Worm (Caenorhabditis elegans) whole organism, L3 larva: ENCODE results near the gene nspf-3.
"Not testable (repeated sequence)": the region's sequence is repeated elsewhere in the genome, so short reads cannot be mapped to it uniquely, and the experiment has no call there.

Experiments
- R02D3.7 ChIP-seq: fragments of 150-350 bp; optimal IDR thresholded peaks from 2 replicates; lab custom pipeline; 2014; ENCODE audit warnings: missing biosample characterization, missing genetic modification characterization
- ama-1 ChIP-seq: fragments of 150-350 bp; optimal IDR thresholded peaks from 2 replicates; lab custom pipeline; 2018
- ceh-82 ChIP-seq: fragments of 150-350 bp; optimal IDR thresholded peaks from 2 replicates; lab custom pipeline; 2014; ENCODE audit warnings: missing biosample characterization, missing genetic modification characterization
- ceh-9 ChIP-seq: sonication (generic microtip); optimal IDR thresholded peaks from 2 replicates; lab custom pipeline; 2018; ENCODE audit warnings: missing biosample characterization, missing genetic modification characterization
- egl-27 ChIP-seq: sonication (generic microtip); optimal IDR thresholded peaks from 4 replicates; lab custom pipeline; 2017; ENCODE audit warnings: missing biosample characterization, missing genetic modification reagents, missing genetic modification characterization
- egl-5 ChIP-seq: fragments of 150-350 bp; optimal IDR thresholded peaks from 2 replicates; lab custom pipeline; 2017; ENCODE audit warnings: missing biosample characterization, missing genetic modification reagents, missing genetic modification characterization, inconsistent platforms
- elt-2 ChIP-seq: sonication (generic microtip); optimal IDR thresholded peaks from 2 replicates; lab custom pipeline; 2016; ENCODE audit warnings: missing genetic modification reagents, mild to moderate bottlenecking, missing genetic modification characterization, missing compliant biosample characterization
- fkh-10 ChIP-seq: sonication (generic microtip); optimal IDR thresholded peaks from 2 replicates; lab custom pipeline; 2017; ENCODE audit warnings: missing biosample characterization, missing genetic modification reagents, missing genetic modification characterization
- fkh-2 ChIP-seq: fragments of 150-350 bp; optimal IDR thresholded peaks from 2 replicates; lab custom pipeline; 2014; ENCODE audit warnings: missing biosample characterization, missing genetic modification reagents, missing genetic modification characterization
- fos-1 ChIP-seq: fragments of 150-350 bp; optimal IDR thresholded peaks from 2 replicates; lab custom pipeline; 2014; ENCODE audit warnings: missing biosample characterization, missing genetic modification characterization
- jun-1 ChIP-seq: fragments of 150-350 bp; optimal IDR thresholded peaks from 2 replicates; lab custom pipeline; 2014; ENCODE audit warnings: missing biosample characterization, missing genetic modification reagents, missing genetic modification characterization
- lin-15B ChIP-seq: fragments of 150-350 bp; optimal IDR thresholded peaks from 2 replicates; lab custom pipeline; 2014; ENCODE audit warnings: missing biosample characterization, missing genetic modification characterization
- lin-39 ChIP-seq: fragments of 150-350 bp; optimal IDR thresholded peaks from 2 replicates; lab custom pipeline; 2018; ENCODE audit warnings: missing biosample characterization, missing genetic modification reagents, missing genetic modification characterization
- lsy-12 ChIP-seq: sonication (generic microtip); optimal IDR thresholded peaks from 2 replicates; lab custom pipeline; 2016; ENCODE audit warnings: mild to moderate bottlenecking, missing genetic modification characterization, missing compliant biosample characterization
- mml-1 ChIP-seq: fragments of 150-350 bp; sonication (generic microtip); optimal IDR thresholded peaks from 3 replicates; lab custom pipeline; 2014; ENCODE audit warnings: missing biosample characterization, missing genetic modification characterization
- nhr-11 ChIP-seq: fragments of 150-350 bp; optimal IDR thresholded peaks from 2 replicates; lab custom pipeline; 2014; ENCODE audit warnings: missing biosample characterization, missing genetic modification characterization
- nhr-12 ChIP-seq: fragments of 150-350 bp; optimal IDR thresholded peaks from 2 replicates; lab custom pipeline; 2014; ENCODE audit warnings: missing biosample characterization, missing genetic modification characterization
- nhr-28 ChIP-seq: fragments of 150-350 bp; optimal IDR thresholded peaks from 2 replicates; lab custom pipeline; 2014; ENCODE audit warnings: missing biosample characterization, missing genetic modification characterization
- nhr-67 ChIP-seq: fragments of 150-350 bp; optimal IDR thresholded peaks from 2 replicates; lab custom pipeline; 2014; ENCODE audit warnings: missing biosample characterization, missing genetic modification characterization
- nhr-76 ChIP-seq: fragments of 150-350 bp; sonication (generic microtip); optimal IDR thresholded peaks from 5 replicates; lab custom pipeline; 2014; ENCODE audit warnings: missing biosample characterization, missing genetic modification characterization
- nhr-77 ChIP-seq: fragments of 150-350 bp; optimal IDR thresholded peaks from 2 replicates; lab custom pipeline; 2014; ENCODE audit warnings: missing biosample characterization, missing genetic modification characterization
- pha-4 ChIP-seq: fragments of 150-350 bp; optimal IDR thresholded peaks from 2 replicates; lab custom pipeline; 2014; ENCODE audit warnings: missing biosample characterization, missing genetic modification reagents, missing genetic modification characterization
- pqm-1 ChIP-seq: fragments of 150-350 bp; optimal IDR thresholded peaks from 2 replicates; lab custom pipeline; 2017; ENCODE audit warnings: missing biosample characterization, missing genetic modification characterization, inconsistent platforms
- sea-2 ChIP-seq: fragments of 150-350 bp; sonication (generic microtip); optimal IDR thresholded peaks from 4 replicates; lab custom pipeline; 2014; ENCODE audit warnings: missing biosample characterization, missing genetic modification reagents, missing genetic modification characterization
- skn-1 ChIP-seq: fragments of 150-350 bp; optimal IDR thresholded peaks from 2 replicates; lab custom pipeline; 2014; ENCODE audit warnings: missing biosample characterization, missing genetic modification characterization
- snpc-4 ChIP-seq: fragments of 150-350 bp; optimal IDR thresholded peaks from 2 replicates; lab custom pipeline; 2014; ENCODE audit warnings: missing biosample characterization, missing genetic modification characterization
- tbx-2 ChIP-seq: sonication (generic microtip); optimal IDR thresholded peaks from 2 replicates; lab custom pipeline; 2016; ENCODE audit warnings: mild to moderate bottlenecking, missing genetic modification characterization, missing compliant biosample characterization
- unc-39 ChIP-seq: sonication (generic microtip); optimal IDR thresholded peaks from 4 replicates; lab custom pipeline; 2017; ENCODE audit warnings: missing biosample characterization, missing genetic modification characterization
- unc-62 ChIP-seq: fragments of 150-350 bp; sonication (generic microtip); optimal IDR thresholded peaks from 4 replicates; lab custom pipeline; 2014; ENCODE audit warnings: missing biosample characterization, missing genetic modification reagents, missing genetic modification characterization
- zag-1 ChIP-seq: fragments of 150-350 bp; optimal IDR thresholded peaks from 2 replicates; lab custom pipeline; 2014; ENCODE audit warnings: missing biosample characterization, missing genetic modification characterization
- ztf-4 ChIP-seq: fragments of 150-350 bp; optimal IDR thresholded peaks from 2 replicates; lab custom pipeline; 2014; ENCODE audit warnings: missing biosample characterization, missing genetic modification characterization

Gene nspf-3

ce11 chrII:2688616-2689015, 1.4 kb downstream of the nspf-3 start, which contains the start of gene nspf-2:
Gene nspf-2 (plus strand): TSS chrII:2688916.
- TF ChIP-seq unc-39, ceh-82, lin-15B (tag; lab: Kevin White, UChicago): not testable (repeated sequence)

ce11 chrII:2686985-2687675, 2.9 kb downstream of the nspf-3 start, which contains the start of the genes sup-9 and nspf-1:
Gene sup-9 (minus strand): TSS chrII:2687027.
Gene nspf-1 (plus strand): TSS chrII:2687625.
- TF ChIP-seq ama-1 (lab: Kevin White, UChicago): no peak
- no peak for TF ChIP-seq fkh-10 (GFP tag; lab: Kevin White, UChicago)
- TF ChIP-seq snpc-4 (tag; lab: Kevin White, UChicago): no peak
- TF ChIP-seq fos-1 (tag; lab: Kevin White, UChicago): no peak
- no peak for TF ChIP-seq nhr-11 (tag; lab: Kevin White, UChicago)
- TF ChIP-seq zag-1 (tag; lab: Kevin White, UChicago): no peak
- TF ChIP-seq nhr-28 (tag; lab: Kevin White, UChicago): no peak
- no peak for TF ChIP-seq lin-15B (tag; lab: Kevin White, UChicago)

DNA sequence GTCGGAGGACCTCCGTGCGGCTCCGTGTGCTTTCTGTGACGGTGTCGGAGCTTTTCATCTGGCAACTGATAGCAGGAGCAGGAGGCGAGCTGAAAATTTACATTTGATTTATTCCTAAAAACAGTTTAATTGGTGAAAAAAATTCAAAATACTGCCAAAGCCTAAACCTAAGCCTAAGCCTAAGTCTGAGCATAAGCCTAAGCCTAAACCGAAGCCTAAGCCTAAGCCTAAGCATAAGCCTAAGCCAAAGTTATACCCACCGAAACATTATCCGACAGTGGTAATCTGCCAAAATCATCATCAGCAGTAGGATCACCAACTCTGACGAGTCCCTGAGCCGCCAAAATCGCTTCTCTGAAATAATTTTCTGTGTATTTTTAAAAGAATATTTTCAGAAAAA, 5.2 kb downstream of the nspf-3 start:
- no peak for TF ChIP-seq ama-1 (lab: Kevin White, UChicago)
- no peak for TF ChIP-seq zag-1 (tag; lab: Kevin White, UChicago)
- no peak for TF ChIP-seq nhr-12 (tag; lab: Kevin White, UChicago)
- TF ChIP-seq fos-1 (tag; lab: Kevin White, UChicago): no peak
- TF ChIP-seq unc-62 (GFP tag; lab: Kevin White, UChicago): no peak
- no peak for TF ChIP-seq elt-2 (tag; lab: Kevin White, UChicago)
- TF ChIP-seq lsy-12 (tag; lab: Kevin White, UChicago): no peak
- no peak for TF ChIP-seq egl-5 (tag; lab: Kevin White, UChicago)
- TF ChIP-seq ztf-4 (tag; lab: Kevin White, UChicago): no peak
- TF ChIP-seq nhr-77 (tag; lab: Kevin White, UChicago): no peak
- no peak for TF ChIP-seq tbx-2
- no peak for TF ChIP-seq nhr-67
- TF ChIP-seq, all 47 proteins: peak for 0

DNA sequence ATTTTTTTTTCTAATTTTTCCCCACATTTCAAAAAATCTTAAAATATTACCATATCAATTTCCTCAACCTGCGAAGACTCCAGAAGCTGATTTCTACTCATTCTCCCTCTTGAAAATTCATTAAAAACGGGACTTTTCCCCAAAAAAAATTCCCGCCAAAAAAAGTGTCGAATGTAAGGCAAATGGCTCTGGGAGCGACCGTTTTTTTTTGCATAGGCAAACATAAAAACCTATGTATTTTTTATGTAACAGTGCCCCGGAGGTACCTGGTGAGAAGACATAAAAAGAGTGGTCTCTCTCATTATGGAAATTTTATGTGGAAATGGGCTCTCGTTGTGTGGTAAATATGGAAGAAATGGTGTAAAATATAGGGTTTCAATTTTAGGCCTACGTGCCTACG, 5.8 kb downstream of the nspf-3 start, which contains the start of gene ceh-87:
Gene ceh-87, minus strand, starts transcription at position 101 of the 400 bp plus-strand sequence.
- TF ChIP-seq ceh-82 (tag; lab: Kevin White, UChicago) (no peak), nhr-28 (tag; lab: Kevin White, UChicago) (no peak), lin-39 (tag; lab: Kevin White, UChicago) (no peak), fos-1 (tag; lab: Kevin White, UChicago) (no peak), skn-1 (tag; lab: Kevin White, UChicago) (no peak), lin-15B (tag; lab: Kevin White, UChicago) (no peak), fkh-2 (no peak), nhr-76 (tag; lab: Kevin White, UChicago) (no peak), mml-1 (tag; lab: Kevin White, UChicago) (no peak), sea-2 (no peak), ceh-9 (tag; lab: Kevin White, UChicago) (no peak), nhr-67 (no peak)
- TF ChIP-seq, all 47 proteins: peak for 0

DNA sequence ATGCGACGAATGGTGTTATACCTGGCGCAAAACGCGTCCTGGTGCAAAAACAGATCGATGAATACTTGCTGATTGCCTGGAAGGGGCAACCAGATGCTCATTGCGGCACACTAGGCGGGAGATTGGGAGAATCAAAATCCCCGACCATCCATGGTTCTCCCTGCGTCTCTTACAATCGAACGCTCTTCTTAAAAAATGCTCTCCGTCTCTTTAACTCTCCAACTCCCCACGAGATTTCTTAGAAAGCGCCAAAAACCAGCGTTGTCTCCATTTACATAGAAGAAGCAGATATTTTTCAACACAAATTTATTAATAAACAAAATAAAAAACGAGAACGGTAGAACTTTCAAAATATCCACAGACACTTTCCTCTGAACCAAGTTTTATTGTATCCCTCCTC, 8.9 kb downstream of the nspf-3 start, which contains the start of gene F34D6.1:
Gene F34D6.1, minus strand, starts transcription at position 101 of the 400 bp plus-strand sequence.
- TF ChIP-seq egl-27 (tag; lab: Kevin White, UChicago) (no peak), pqm-1 (tag; lab: Kevin White, UChicago) (no peak), tbx-2 (no peak), egl-5 (tag; lab: Kevin White, UChicago) (no peak), unc-62 (GFP tag; lab: Kevin White, UChicago) (no peak), pha-4 (no peak), R02D3.7 (tag; lab: Kevin White, UChicago) (no peak), lin-15B (tag; lab: Kevin White, UChicago) (no peak), jun-1 (tag; lab: Kevin White, UChicago) (no peak), unc-39 (tag; lab: Kevin White, UChicago) (no peak)
